Fruit fly (Drosophila melanogaster) whole organism, embryonic: ENCODE measurements around the gene CG14402.
A peak's percentile ranks its signal among the peaks of the same experiment; 100 is the strongest.

Source experiments
- BEAF-32 ChIP-seq: fragments of 200-800 bp; sonication (Bioruptor generic); optimal IDR thresholded peaks from 3 replicates; lab custom pipeline; 2017; ENCODE audit warnings: missing biosample characterization, missing genetic modification characterization, mild to moderate bottlenecking, moderate library complexity, missing genetic modification reagents
- Bteb2 ChIP-seq: fragments of 200-800 bp; sonication (Bioruptor generic); optimal IDR thresholded peaks from 2 replicates; lab custom pipeline; 2016; ENCODE audit warnings: missing biosample characterization, missing genetic modification characterization
- CG11085 ChIP-seq: fragments of 200-800 bp; sonication (Bioruptor generic); IDR thresholded peaks from 2 replicates; pipeline ENCODE4 v1.3.6; 2022; ENCODE audit warnings: missing biosample characterization, missing genetic modification characterization
- CG12219 ChIP-seq: fragments of 200-800 bp; sonication (Bioruptor generic); optimal IDR thresholded peaks from 3 replicates; lab custom pipeline; 2018; ENCODE audit warnings: missing biosample characterization, mild to moderate bottlenecking, missing genetic modification characterization
- CG12299 ChIP-seq: fragments of 200-800 bp; sonication (Bioruptor generic); optimal IDR thresholded peaks from 2 replicates; lab custom pipeline; 2018; ENCODE audit warnings: missing biosample characterization, mild to moderate bottlenecking, missing genetic modification characterization
- CG12744 ChIP-seq: fragments of 200-800 bp; sonication (Bioruptor generic); optimal IDR thresholded peaks from 2 replicates; lab custom pipeline; 2016; ENCODE audit warnings: missing biosample characterization, missing genetic modification characterization
- CG12942 ChIP-seq: fragments of 200-800 bp; sonication (Bioruptor generic); optimal IDR thresholded peaks from 3 replicates; lab custom pipeline; 2016; ENCODE audit warnings: missing biosample characterization, missing genetic modification characterization
- CG13894 ChIP-seq: fragments of 200-800 bp; sonication (Bioruptor generic); optimal IDR thresholded peaks from 3 replicates; lab custom pipeline; 2018; ENCODE audit warnings: missing biosample characterization, mild to moderate bottlenecking, missing genetic modification characterization, moderate library complexity
- CG14965 ChIP-seq: fragments of 200-800 bp; sonication (Bioruptor generic); optimal IDR thresholded peaks from 2 replicates; lab custom pipeline; 2016; ENCODE audit warnings: missing biosample characterization, missing genetic modification characterization, borderline replicate concordance
- CG15514 ChIP-seq: fragments of 200-800 bp; sonication (Bioruptor generic); optimal IDR thresholded peaks from 3 replicates; lab custom pipeline; 2017; ENCODE audit warnings: missing biosample characterization, missing genetic modification characterization, mild to moderate bottlenecking, moderate library complexity, missing genetic modification reagents
- CG18599 ChIP-seq: fragments of 200-800 bp; sonication (Bioruptor generic); optimal IDR thresholded peaks from 3 replicates; lab custom pipeline; 2017; ENCODE audit warnings: missing biosample characterization, missing genetic modification characterization, mild to moderate bottlenecking, moderate library complexity, missing genetic modification reagents
- CG2199 ChIP-seq: fragments of 200-800 bp; sonication (Bioruptor generic); IDR thresholded peaks from 3 replicates; pipeline ENCODE4 v1.3.6; 2022; ENCODE audit warnings: missing biosample characterization, missing genetic modification characterization
- CG33213 ChIP-seq: fragments of 200-800 bp; sonication (Bioruptor generic); optimal IDR thresholded peaks from 3 replicates; lab custom pipeline; 2016; ENCODE audit warnings: missing biosample characterization, missing genetic modification characterization
- CG34376 ChIP-seq: fragments of 200-800 bp; sonication (Bioruptor generic); optimal IDR thresholded peaks from 2 replicates; lab custom pipeline; 2018; ENCODE audit warnings: missing biosample characterization, mild to moderate bottlenecking, missing genetic modification characterization
- CG4282 ChIP-seq: fragments of 200-800 bp; sonication (Bioruptor generic); optimal IDR thresholded peaks from 2 replicates; lab custom pipeline; 2016; ENCODE audit warnings: missing biosample characterization, missing genetic modification characterization
- CG5180 ChIP-seq: fragments of 200-800 bp; sonication (Bioruptor generic); optimal IDR thresholded peaks from 3 replicates; lab custom pipeline; 2017; ENCODE audit warnings: missing biosample characterization, missing genetic modification characterization, mild to moderate bottlenecking, moderate library complexity, missing genetic modification reagents
- CG6683 ChIP-seq: fragments of 200-800 bp; sonication (Bioruptor generic); optimal IDR thresholded peaks from 2 replicates; lab custom pipeline; 2017; ENCODE audit warnings: missing biosample characterization, mild to moderate bottlenecking, missing genetic modification characterization, missing genetic modification reagents
- CG6854 ChIP-seq: fragments of 200-800 bp; sonication (Bioruptor generic); optimal IDR thresholded peaks from 3 replicates; lab custom pipeline; 2017; ENCODE audit warnings: missing biosample characterization, mild to moderate bottlenecking, missing genetic modification characterization
- CG7987 ChIP-seq: fragments of 200-800 bp; sonication (Bioruptor generic); optimal IDR thresholded peaks from 2 replicates; lab custom pipeline; 2018; ENCODE audit warnings: missing biosample characterization, mild to moderate bottlenecking, missing genetic modification characterization, moderate library complexity
- CG8924 ChIP-seq: fragments of 200-800 bp; optimal IDR thresholded peaks from 3 replicates; lab custom pipeline; 2019; ENCODE audit warnings: missing biosample characterization, mild to moderate bottlenecking, missing genetic modification characterization, moderate library complexity
- CG9932 ChIP-seq: fragments of 200-800 bp; sonication (Bioruptor generic); IDR thresholded peaks from 2 replicates; pipeline ENCODE4 v1.3.6; 2022; ENCODE audit warnings: missing biosample characterization, missing genetic modification characterization
- Eip74EF ChIP-seq, 2 experiments: fragments of 200-800 bp in 1 of 2; fragments of >200 bp in 1 of 2; sonication (Bioruptor generic) in 1 of 2; optimal IDR thresholded peaks; 2 replicates each; lab custom pipeline; 2017 to 2019; ENCODE audit warnings: missing biosample characterization in 2 of 2, missing genetic modification characterization in 2 of 2, mild to moderate bottlenecking in 1 of 2, moderate library complexity in 1 of 2
- Ets65A ChIP-seq: fragments of 200-800 bp; sonication (Bioruptor generic); peaks from one replicate; lab custom pipeline; 2016; ENCODE audit warnings: missing biosample characterization, missing genetic modification characterization
- NC2α ChIP-seq: fragments of 200-800 bp; sonication (Bioruptor generic); optimal IDR thresholded peaks from 2 replicates; lab custom pipeline; 2016; ENCODE audit warnings: missing biosample characterization, missing genetic modification characterization
- NFAT ChIP-seq: fragments of 200-800 bp; sonication (Bioruptor generic); IDR thresholded peaks from 2 replicates; pipeline ENCODE4 v1.3.6; 2022; ENCODE audit warnings: missing biosample characterization, missing genetic modification characterization
- Oaz ChIP-seq: fragments of 200-800 bp; sonication (Bioruptor generic); IDR thresholded peaks from 2 replicates; pipeline ENCODE4 v1.3.6; 2022; ENCODE audit warnings: missing biosample characterization, missing genetic modification characterization
- Oli ChIP-seq: fragments of 200-800 bp; sonication (Bioruptor generic); optimal IDR thresholded peaks from 2 replicates; lab custom pipeline; 2018; ENCODE audit warnings: missing biosample characterization, mild to moderate bottlenecking, missing genetic modification characterization, moderate library complexity
- Ssrp ChIP-seq: fragments of 200-800 bp; sonication (Bioruptor generic); optimal IDR thresholded peaks from 2 replicates; lab custom pipeline; 2018; ENCODE audit warnings: missing biosample characterization, mild to moderate bottlenecking, missing genetic modification characterization, moderate library complexity
- az2 ChIP-seq: fragments of 200-800 bp; sonication (Bioruptor generic); optimal IDR thresholded peaks from 3 replicates; lab custom pipeline; 2016; ENCODE audit warnings: missing biosample characterization, missing genetic modification characterization
- crc ChIP-seq: fragments of 200-800 bp; sonication (Bioruptor generic); optimal IDR thresholded peaks from 2 replicates; lab custom pipeline; 2016; ENCODE audit warnings: missing biosample characterization, missing genetic modification characterization
- cwo ChIP-seq: fragments of 200-800 bp; sonication (Bioruptor generic); optimal IDR thresholded peaks from 3 replicates; lab custom pipeline; 2017; ENCODE audit warnings: missing biosample characterization, missing genetic modification characterization, mild to moderate bottlenecking, moderate library complexity, missing genetic modification reagents
- eyg ChIP-seq: fragments of 200-800 bp; sonication (Bioruptor generic); optimal IDR thresholded peaks from 3 replicates; lab custom pipeline; 2016; ENCODE audit warnings: missing biosample characterization, missing genetic modification characterization
- gcm ChIP-seq: fragments of 200-800 bp; sonication (Bioruptor generic); optimal IDR thresholded peaks from 2 replicates; lab custom pipeline; 2019; ENCODE audit warnings: missing biosample characterization, mild to moderate bottlenecking, missing genetic modification characterization, moderate library complexity
- insv ChIP-seq, 2 experiments: fragments of 200-800 bp; sonication (Bioruptor generic); optimal IDR thresholded peaks; 3 replicates each; lab custom pipeline; 2016 to 2018; ENCODE audit warnings: missing biosample characterization in 2 of 2, missing genetic modification characterization in 2 of 2
- nau ChIP-seq: fragments of 200-800 bp; sonication (Bioruptor generic); optimal IDR thresholded peaks from 3 replicates; lab custom pipeline; 2017; ENCODE audit warnings: missing biosample characterization, mild to moderate bottlenecking, missing genetic modification characterization, missing genetic modification reagents
- pho ChIP-seq: fragments of 200-800 bp; sonication (Bioruptor generic); optimal IDR thresholded peaks from 2 replicates; lab custom pipeline; 2016; ENCODE audit warnings: missing biosample characterization, missing genetic modification characterization
- pita ChIP-seq: fragments of 200-800 bp; sonication (Bioruptor generic); optimal IDR thresholded peaks from 2 replicates; lab custom pipeline; 2017; ENCODE audit warnings: missing biosample characterization, mild to moderate bottlenecking, missing genetic modification characterization
- rib ChIP-seq: fragments of 200-800 bp; sonication (Bioruptor generic); IDR thresholded peaks from 2 replicates; pipeline ENCODE4 v1.3.6; 2022; ENCODE audit warnings: missing biosample characterization, missing genetic modification characterization
- sc ChIP-seq, 3 experiments: fragments of >200 bp in 2 of 3; fragments of 200-800 bp in 1 of 3; sonication (Bioruptor generic) in 1 of 3; optimal IDR thresholded peaks; 2 replicates in 2 of 3; 3 replicates in 1 of 3; lab custom pipeline; 2017; ENCODE audit warnings: mild to moderate bottlenecking in 1 of 3, missing biosample characterization in 1 of 3, missing genetic modification characterization in 1 of 3, missing genetic modification reagents in 1 of 3
- schlank ChIP-seq: fragments of 200-800 bp; sonication (Bioruptor generic); optimal IDR thresholded peaks from 2 replicates; lab custom pipeline; 2018; ENCODE audit warnings: missing biosample characterization, mild to moderate bottlenecking, missing genetic modification characterization
- so ChIP-seq: fragments of 200-800 bp; sonication (Bioruptor generic); IDR thresholded peaks from 3 replicates; pipeline ENCODE4 v1.3.6; 2022; ENCODE audit warnings: missing biosample characterization, missing genetic modification characterization
- sug ChIP-seq: fragments of 200-800 bp; optimal IDR thresholded peaks from 2 replicates; lab custom pipeline; 2019; ENCODE audit warnings: missing biosample characterization, mild to moderate bottlenecking, missing genetic modification characterization, moderate library complexity
- tin ChIP-seq: fragments of 200-800 bp; sonication (Bioruptor generic); optimal IDR thresholded peaks from 3 replicates; lab custom pipeline; 2016; ENCODE audit warnings: missing biosample characterization, missing genetic modification characterization
- vfl ChIP-seq: fragments of 200-800 bp; sonication (Bioruptor generic); optimal IDR thresholded peaks from 2 replicates; lab custom pipeline; 2016; ENCODE audit warnings: missing biosample characterization, missing genetic modification characterization
- wdn ChIP-seq: fragments of 200-800 bp; sonication (Bioruptor generic); IDR thresholded peaks from 2 replicates; pipeline ENCODE4 v1.3.6; 2022; ENCODE audit warnings: missing biosample characterization, missing genetic modification characterization
- zfh2 ChIP-seq: fragments of 200-800 bp; sonication (Bioruptor generic); optimal IDR thresholded peaks from 2 replicates; lab custom pipeline; 2016; ENCODE audit warnings: missing biosample characterization, missing genetic modification characterization

Gene CG14402

DNA sequence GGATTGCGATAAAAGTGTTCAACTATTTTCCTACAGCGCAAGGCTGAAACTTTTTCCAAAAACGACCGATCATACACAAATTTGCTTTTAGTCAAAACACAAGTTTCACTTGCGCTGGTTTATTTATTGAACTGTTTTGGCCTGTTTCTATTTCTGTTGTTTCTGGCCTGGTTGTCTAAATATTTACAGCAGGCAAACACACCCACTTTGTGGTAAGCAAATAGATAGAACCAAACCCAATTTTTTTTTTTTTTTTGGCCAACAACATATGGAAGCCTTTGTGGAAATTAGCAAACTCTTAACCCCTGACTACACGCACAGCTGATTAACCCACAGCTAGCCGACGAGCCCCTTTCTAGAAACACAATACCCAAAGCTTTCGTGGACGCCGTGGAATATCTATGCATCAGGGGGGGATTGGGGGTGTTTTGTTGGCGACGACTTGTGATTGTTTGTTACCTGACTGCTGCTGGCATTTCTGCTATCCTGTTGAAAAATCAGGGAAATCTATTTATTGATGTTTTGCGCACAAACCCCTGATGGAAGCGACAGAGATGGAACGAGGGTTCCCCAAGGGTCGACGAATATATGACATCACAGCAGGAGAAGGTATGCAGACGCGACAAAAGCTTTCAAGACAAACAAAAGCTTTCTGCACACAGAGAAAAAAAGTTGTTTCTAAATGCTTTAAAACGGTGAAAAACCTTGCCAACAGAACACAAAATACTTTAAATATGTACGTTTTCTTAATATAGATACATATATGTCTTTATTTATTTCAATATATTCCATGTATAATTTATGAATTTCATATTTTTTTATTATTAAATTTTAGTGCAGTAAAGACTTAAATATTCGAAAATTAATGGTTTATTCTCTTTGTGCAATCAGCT lies 41.2 kb upstream of the CG14402 start (continued):
- TF ChIP-seq az2 (peak; percentile 35), CG12942 (GFP tag; lab: Kevin White, UChicago) (no peak), NFAT (GFP tag; lab: Robert Waterston, UW) (0 out of 2 replicates have a peak, but pooled peaks have one; percentile 6), NC2α (GFP tag; lab: Kevin White, UChicago) (no peak), Ets65A (GFP tag; lab: Kevin White, UChicago) (no peak), zfh2 (no peak), insv (GFP tag; optimal IDR thresholded peaks at IDR 0.05; lab: Kevin White, UChicago) (no peak), CG12744 (GFP tag; lab: Kevin White, UChicago) (peak; percentile 33), Ssrp (tag; lab: Kevin White, UChicago) (peak; percentile 0), wdn (GFP tag; lab: Robert Waterston, UW) (peak; percentile 31; the same call in 1 of the 2 replicates), gcm (peak; percentile 0), CG6854 (GFP tag; lab: Kevin White, UChicago) (peak; percentile 45), CG13894 (tag; lab: Kevin White, UChicago) (peak; percentile 49), CG33213 (GFP tag; lab: Kevin White, UChicago) (peak; percentile 28), crc (GFP tag; lab: Kevin White, UChicago) (peak; percentile 56), BEAF-32 (GFP tag; lab: Kevin White, UChicago) (no peak), eyg (peak; percentile 52), CG12219 (GFP tag; lab: Kevin White, UChicago) (peak; percentile 36), CG2199 (GFP tag; lab: Robert Waterston, UW) (0 out of 3 replicates have a peak, but pooled peaks have one; percentile 51), CG9932 (peak; percentile 13; the same call in 1 of the 2 replicates), CG11085 (GFP tag; lab: Robert Waterston, UW) (0 out of 2 replicates have a peak, but pooled peaks have one; percentile 29), tin (GFP tag; lab: Kevin White, UChicago) (no peak), vfl (GFP tag; lab: Kevin White, UChicago) (no peak), CG5180 (GFP tag; lab: Kevin White, UChicago) (no peak), CG34376 (GFP tag; lab: Kevin White, UChicago) (peak; percentile 14), CG8924 (tag; lab: Kevin White, UChicago) (peak; percentile 50), Bteb2 (GFP tag; lab: Kevin White, UChicago) (peak; percentile 28), CG4282 (GFP tag; lab: Kevin White, UChicago) (peak; percentile 12), so (GFP tag; lab: Robert Waterston, UW) (peak; percentile 50; the same call in 1 of the 3 replicates), Eip74EF (GFP tag; optimal IDR thresholded peaks at IDR 0.05; lab: Kevin White, UChicago) (peak in 1 of 2 experiments; percentile 13), rib (no peak), pita (GFP tag; lab: Kevin White, UChicago) (no peak), CG7987 (GFP tag; lab: Kevin White, UChicago) (peak; percentile 75), pho (GFP tag; lab: Kevin White, UChicago) (peak; percentile 11), cwo (GFP tag; lab: Kevin White, UChicago) (peak; percentile 52), CG15514 (peak; percentile 66), schlank (tag; lab: Kevin White, UChicago) (peak; percentile 67), sug (tag; lab: Kevin White, UChicago) (peak; percentile 36), CG6683 (peak; percentile 13), CG12299 (tag; lab: Kevin White, UChicago) (peak; percentile 46), Oli (tag; lab: Kevin White, UChicago) (peak; percentile 40), CG18599 (GFP tag; lab: Kevin White, UChicago) (peak; percentile 82), sc (optimal IDR thresholded peaks at IDR 0.05; lab: Kevin White, UChicago) (no peak), sc (GFP tag; optimal IDR thresholded peaks at IDR 0.05; lab: Kevin White, UChicago) (no peak), nau (GFP tag; lab: Kevin White, UChicago) (peak; percentile 74), Oaz (GFP tag; lab: Robert Waterston, UW) (0 out of 2 replicates have a peak, but pooled peaks have one; percentile 36), CG14965 (GFP tag; lab: Kevin White, UChicago) (peak; percentile 15)
